Worm (Caenorhabditis elegans): ENCODE results near the gene T23F6.3.

The T23F6.3 gene

DNA sequence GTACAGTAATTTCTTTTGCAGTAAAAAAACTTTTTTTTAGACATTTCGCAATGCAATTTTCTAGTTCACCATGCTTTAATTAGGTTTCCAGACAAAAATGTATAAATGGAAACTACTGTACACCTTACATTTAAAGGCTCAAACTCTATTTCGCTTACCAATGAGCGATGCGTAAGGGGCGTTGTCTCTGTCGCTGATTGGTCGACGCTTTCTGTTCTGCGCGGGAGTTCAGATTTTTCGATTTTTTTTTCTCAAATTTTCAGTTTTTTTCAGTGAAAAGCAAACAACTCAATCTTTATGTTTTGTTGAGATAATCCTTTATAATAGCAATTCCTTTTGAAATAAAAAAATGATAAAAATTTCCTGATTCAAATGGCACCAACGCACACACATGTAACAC is 29.6 kb upstream of the T23F6.3 start:
- TF ChIP-seq unc-86 (tag; optimal IDR thresholded peaks at IDR 0.05) (no peak), dpl-1 (GFP tag; optimal IDR thresholded peaks at IDR 0.05) (peak in 1 of 3 experiments; percentile 9), pag-3 (tag; optimal IDR thresholded peaks at IDR 0.05; ENCODE audit: borderline replicate concordance, insufficient read depth) (no peak)

DNA sequence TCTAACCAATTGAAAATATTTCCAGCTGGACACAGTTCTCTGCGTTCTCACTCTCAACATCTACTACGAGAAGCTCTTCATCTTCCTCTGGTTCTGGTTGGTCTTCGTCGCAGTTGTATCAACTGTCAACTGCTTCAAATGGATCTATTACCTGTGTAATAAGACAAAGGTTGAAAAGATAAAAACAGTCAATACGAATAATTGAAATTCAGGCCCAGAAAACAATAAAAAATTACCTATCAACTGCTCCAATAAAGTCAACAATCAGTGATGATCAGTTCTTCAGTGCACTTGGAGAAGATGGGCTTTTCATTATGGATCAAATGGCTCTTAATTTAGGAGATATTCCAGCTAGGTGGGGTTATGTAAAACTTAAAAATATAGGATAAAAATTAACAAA is 24.2 kb upstream of the T23F6.3 start:
- TF ChIP-seq grh-1 (GFP tag; IDR thresholded peaks at IDR 0.05) (no peak), lin-13 (GFP tag; optimal IDR thresholded peaks at IDR 0.05) (no peak), ceh-8 (GFP tag; optimal IDR thresholded peaks at IDR 0.05) (no peak), swsn-7 (tag; optimal IDR thresholded peaks at IDR 0.05) (no peak), unc-98 (GFP tag; IDR thresholded peaks at IDR 0.05) (no peak), lin-35 (GFP tag; optimal IDR thresholded peaks at IDR 0.05) (no peak), nhr-28 (tag; optimal IDR thresholded peaks at IDR 0.05) (no peak)

- no peak for TF ChIP-seq nhr-28 (tag; optimal IDR thresholded peaks at IDR 0.05)
- TF ChIP-seq lin-35 (GFP tag; optimal IDR thresholded peaks at IDR 0.05): no peak
- no peak for TF ChIP-seq ama-1 (optimal IDR thresholded peaks at IDR 0.05)
- TF ChIP-seq nhr-47 (tag; optimal IDR thresholded peaks at IDR 0.05): no peak
- no peak for TF ChIP-seq efl-1 (optimal IDR thresholded peaks at IDR 0.05)
- TF ChIP-seq efl-1 (GFP tag; optimal IDR thresholded peaks at IDR 0.05 in 1 of 2): peak in 1 of 2 experiments; percentile 2
- TF ChIP-seq ceh-88 (GFP tag; IDR thresholded peaks at IDR 0.05): no peak
- no peak for TF ChIP-seq sox-4 (tag; optimal IDR thresholded peaks at IDR 0.05)
Measured at ce11 chrIV:12746284-12746683, 21.7 kb upstream of the T23F6.3 start, which contains the start of gene inx-6. Gene inx-6 (plus strand): TSS chrIV:12746584.

DNA sequence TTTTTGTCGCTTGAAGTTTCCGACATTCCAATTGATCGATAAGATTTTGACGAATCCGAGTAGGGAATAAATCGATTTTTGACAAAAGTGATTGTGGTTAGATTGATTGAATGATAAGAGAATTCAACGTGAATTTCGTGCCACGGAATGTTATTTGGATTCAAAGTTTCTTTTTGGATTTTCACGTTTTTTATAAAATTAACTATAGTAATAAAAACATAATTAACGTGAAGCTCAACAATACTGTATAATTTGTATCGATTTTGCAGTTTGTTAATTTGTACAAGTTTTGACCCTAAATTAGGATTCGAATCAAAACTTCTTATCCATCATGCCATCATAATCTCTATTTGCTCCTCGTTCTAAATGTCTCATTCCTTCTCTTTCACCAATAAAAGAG is 20.2 kb upstream of the T23F6.3 start, which contains the start of gene C36H8.1:
Gene C36H8.1, minus strand, starts transcription at position 101 of the 400 bp plus-strand sequence.
- TF ChIP-seq efl-3 (GFP tag; optimal IDR thresholded peaks at IDR 0.05) (no peak), snu-23 (GFP tag; optimal IDR thresholded peaks at IDR 0.05) (no peak), aly-2 (tag; optimal IDR thresholded peaks at IDR 0.05) (no peak), alr-1 (tag; optimal IDR thresholded peaks at IDR 0.05; ENCODE audit: borderline replicate concordance) (no peak), aha-1 (tag; optimal IDR thresholded peaks at IDR 0.05) (no peak), blmp-1 (tag; optimal IDR thresholded peaks at IDR 0.05) (no peak), sox-4 (tag; optimal IDR thresholded peaks at IDR 0.05) (no peak), ets-5 (GFP tag; IDR thresholded peaks at IDR 0.05) (no peak), ceh-90 (tag; optimal IDR thresholded peaks at IDR 0.05) (no peak), Y116A8C.19 (tag; optimal IDR thresholded peaks at IDR 0.05; ENCODE audit: borderline replicate concordance) (no peak)

DNA sequence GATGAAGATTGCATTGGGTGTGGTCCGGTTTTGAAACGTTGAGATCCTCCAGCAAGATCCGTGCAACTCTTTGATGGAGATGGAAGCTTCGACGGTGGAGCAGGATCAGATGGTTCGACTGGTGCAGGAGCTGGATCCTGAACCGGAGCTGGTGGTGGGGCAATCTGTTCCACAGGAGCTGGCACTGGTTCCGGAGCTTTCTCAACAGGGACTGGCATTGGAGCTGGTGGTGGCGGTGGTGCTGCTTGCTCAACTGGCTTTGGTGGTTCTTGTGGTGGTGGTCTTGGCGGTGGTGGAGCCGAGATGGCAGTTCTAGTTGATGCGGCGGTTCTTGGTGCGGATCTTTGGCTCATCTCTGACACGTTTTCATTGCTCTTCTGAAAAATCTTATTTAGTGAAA is 19.1 kb upstream of the T23F6.3 start:
- TF ChIP-seq nhr-20 (tag; optimal IDR thresholded peaks at IDR 0.05) (no peak), nhr-47 (tag; optimal IDR thresholded peaks at IDR 0.05) (no peak), lin-39 (tag; optimal IDR thresholded peaks at IDR 0.05) (no peak), ama-1 (optimal IDR thresholded peaks at IDR 0.05) (no peak), ceh-63 (GFP tag; optimal IDR thresholded peaks at IDR 0.05) (no peak), elt-2 (tag; optimal IDR thresholded peaks at IDR 0.05) (no peak), zip-4 (GFP tag; optimal IDR thresholded peaks at IDR 0.05) (no peak), fkh-4 (tag; optimal IDR thresholded peaks at IDR 0.05; ENCODE audit: borderline replicate concordance) (no peak), nhr-19 (GFP tag; conservative IDR thresholded peaks at IDR 0.05) (no peak), ceh-90 (tag; optimal IDR thresholded peaks at IDR 0.05) (no peak)

DNA sequence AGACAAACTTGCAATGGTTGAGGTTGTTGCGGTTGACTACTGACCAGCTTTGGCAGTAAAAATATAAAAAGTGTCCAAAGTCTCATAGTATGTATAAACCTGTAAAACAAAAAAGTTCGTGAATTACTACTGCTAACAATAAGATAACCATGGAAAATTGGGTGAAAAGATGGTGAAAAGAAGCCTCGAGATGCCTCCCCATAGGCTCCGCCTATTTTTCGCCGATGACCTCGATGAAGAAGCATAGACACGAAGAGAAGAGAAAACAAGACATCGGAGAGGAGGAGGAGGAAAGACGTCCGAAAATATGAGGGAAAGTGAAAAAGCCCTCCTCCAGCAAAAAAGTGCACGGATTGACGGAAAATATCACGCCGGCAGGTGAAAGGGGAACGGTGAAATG is 16.9 kb upstream of the T23F6.3 start, which contains the start of gene T23F6.5:
Gene T23F6.5, minus strand, starts transcription at position 101 of the 400 bp plus-strand sequence.
- TF ChIP-seq elt-2 (tag; optimal IDR thresholded peaks at IDR 0.05): no peak
- peak; percentile 77 for TF ChIP-seq blmp-1 (tag; optimal IDR thresholded peaks at IDR 0.05)
